Fruit fly (Drosophila melanogaster): Measurements from ENCODE around the gene RpS19b.

The RpS19b gene

dm6 chr3R:23933430-23933683 lies at the start of gene RpS19b:
TSS of gene RpS19b (minus strand) at chr3R:23933530.
- no peak for TF ChIP-seq Sin3A (optimal IDR thresholded peaks at IDR 0.05)
- no peak for TF ChIP-seq psq (optimal IDR thresholded peaks at IDR 0.05)
- no peak for TF ChIP-seq ttk (optimal IDR thresholded peaks at IDR 0.05)
- no peak for TF ChIP-seq h (optimal IDR thresholded peaks at IDR 0.05)
- no peak for TF ChIP-seq Myc (optimal IDR thresholded peaks at IDR 0.05)
- no peak for TF ChIP-seq insv (optimal IDR thresholded peaks at IDR 0.05)

- TF ChIP-seq h (optimal IDR thresholded peaks at IDR 0.05) (no peak), psq (optimal IDR thresholded peaks at IDR 0.05) (no peak), Sin3A (optimal IDR thresholded peaks at IDR 0.05) (no peak), Myc (optimal IDR thresholded peaks at IDR 0.05) (no peak), ttk (optimal IDR thresholded peaks at IDR 0.05) (no peak), insv (optimal IDR thresholded peaks at IDR 0.05) (no peak)
Measured at dm6 chr3R:23981645-23982044, 48.3 kb upstream of the RpS19b start.

dm6 chr3R:23971764-23972163 lies 38.4 kb upstream of the RpS19b start:
- no peak for TF ChIP-seq ttk (optimal IDR thresholded peaks at IDR 0.05)
- no peak for TF ChIP-seq Sin3A (optimal IDR thresholded peaks at IDR 0.05)
- TF ChIP-seq psq (optimal IDR thresholded peaks at IDR 0.05) = no peak
- no peak for TF ChIP-seq Myc (optimal IDR thresholded peaks at IDR 0.05)
- no peak for TF ChIP-seq h (optimal IDR thresholded peaks at IDR 0.05)
- no peak for TF ChIP-seq insv (optimal IDR thresholded peaks at IDR 0.05)

- no peak for TF ChIP-seq insv (optimal IDR thresholded peaks at IDR 0.05)
- no peak for TF ChIP-seq Sin3A (optimal IDR thresholded peaks at IDR 0.05)
- no peak for TF ChIP-seq h (optimal IDR thresholded peaks at IDR 0.05)
- no peak for TF ChIP-seq psq (optimal IDR thresholded peaks at IDR 0.05)
- no peak for TF ChIP-seq Myc (optimal IDR thresholded peaks at IDR 0.05)
- no peak for TF ChIP-seq ttk (optimal IDR thresholded peaks at IDR 0.05)
Measured at dm6 chr3R:23971208-23971607, 37.9 kb upstream of the RpS19b start.

- TF ChIP-seq ttk (optimal IDR thresholded peaks at IDR 0.05) = no peak
- no peak for TF ChIP-seq psq (optimal IDR thresholded peaks at IDR 0.05)
- TF ChIP-seq Sin3A (optimal IDR thresholded peaks at IDR 0.05) = no peak
- no peak for TF ChIP-seq insv (optimal IDR thresholded peaks at IDR 0.05)
- TF ChIP-seq Myc (optimal IDR thresholded peaks at IDR 0.05) = no peak
- TF ChIP-seq h (optimal IDR thresholded peaks at IDR 0.05) = no peak
Measured at dm6 chr3R:23969449-23969848, 36.1 kb upstream of the RpS19b start.

- TF ChIP-seq insv (optimal IDR thresholded peaks at IDR 0.05) (no peak), Sin3A (optimal IDR thresholded peaks at IDR 0.05) (no peak), Myc (optimal IDR thresholded peaks at IDR 0.05) (no peak), psq (optimal IDR thresholded peaks at IDR 0.05) (no peak), ttk (optimal IDR thresholded peaks at IDR 0.05) (no peak), h (optimal IDR thresholded peaks at IDR 0.05) (no peak)
Measured at dm6 chr3R:23964913-23965718, 31.8 kb upstream of the RpS19b start.

dm6 chr3R:23962781-23963222 lies 29.5 kb upstream of the RpS19b start, which contains the start of gene CG31140:
TSS of gene CG31140 (plus strand) at chr3R:23963180.
- TF ChIP-seq h (optimal IDR thresholded peaks at IDR 0.05) (no peak), psq (optimal IDR thresholded peaks at IDR 0.05) (no peak)

dm6 chr3R:23960865-23961264 lies 27.5 kb upstream of the RpS19b start:
- TF ChIP-seq Sin3A (optimal IDR thresholded peaks at IDR 0.05) = no peak
- TF ChIP-seq psq (optimal IDR thresholded peaks at IDR 0.05) = no peak
- no peak for TF ChIP-seq Myc (optimal IDR thresholded peaks at IDR 0.05)
- no peak for TF ChIP-seq insv (optimal IDR thresholded peaks at IDR 0.05)
- TF ChIP-seq ttk (optimal IDR thresholded peaks at IDR 0.05) = no peak
- no peak for TF ChIP-seq h (optimal IDR thresholded peaks at IDR 0.05)

- TF ChIP-seq Sin3A (optimal IDR thresholded peaks at IDR 0.05) (no peak), psq (optimal IDR thresholded peaks at IDR 0.05) (no peak), ttk (optimal IDR thresholded peaks at IDR 0.05) (no peak), insv (optimal IDR thresholded peaks at IDR 0.05) (no peak), h (optimal IDR thresholded peaks at IDR 0.05) (no peak), Myc (optimal IDR thresholded peaks at IDR 0.05) (no peak)
Measured at dm6 chr3R:23958091-23958838, 24.9 kb upstream of the RpS19b start, which contains the start of the genes GluProRS and AP-1sigma. TSS of gene GluProRS (minus strand) at chr3R:23958391. TSS of gene AP-1sigma (plus strand) at chr3R:23958651.

dm6 chr3R:23955380-23955779 lies 22.1 kb upstream of the RpS19b start:
- TF ChIP-seq Myc (optimal IDR thresholded peaks at IDR 0.05) (no peak), psq (optimal IDR thresholded peaks at IDR 0.05) (no peak), insv (optimal IDR thresholded peaks at IDR 0.05) (no peak), ttk (optimal IDR thresholded peaks at IDR 0.05) (no peak), h (optimal IDR thresholded peaks at IDR 0.05) (no peak), Sin3A (optimal IDR thresholded peaks at IDR 0.05) (no peak)

dm6 chr3R:23948466-23949413 lies 15.4 kb upstream of the RpS19b start:
- TF ChIP-seq psq (optimal IDR thresholded peaks at IDR 0.05) (no peak), Myc (optimal IDR thresholded peaks at IDR 0.05) (no peak), insv (optimal IDR thresholded peaks at IDR 0.05) (no peak), h (optimal IDR thresholded peaks at IDR 0.05) (no peak), Sin3A (optimal IDR thresholded peaks at IDR 0.05) (no peak), ttk (optimal IDR thresholded peaks at IDR 0.05) (no peak)

- TF ChIP-seq insv (optimal IDR thresholded peaks at IDR 0.05) = no peak
- no peak for TF ChIP-seq ttk (optimal IDR thresholded peaks at IDR 0.05)
- no peak for TF ChIP-seq psq (optimal IDR thresholded peaks at IDR 0.05)
- no peak for TF ChIP-seq h (optimal IDR thresholded peaks at IDR 0.05)
- no peak for TF ChIP-seq Sin3A (optimal IDR thresholded peaks at IDR 0.05)
- TF ChIP-seq Myc (optimal IDR thresholded peaks at IDR 0.05) = no peak
Measured at dm6 chr3R:23948324-23948465, 14.9 kb upstream of the RpS19b start, which contains the start of gene CG12268. TSS of gene CG12268 (minus strand) at chr3R:23948424.

All from Kc167 (cell line).